Worm (Caenorhabditis elegans) whole organism, L4/young adult: ENCODE results near the gene srh-89.

Experiments used
- W03F9.2 ChIP-seq: fragments of 150-350 bp; optimal IDR thresholded peaks from 2 replicates; lab custom pipeline; 2014; ENCODE audit warnings: missing biosample characterization, missing genetic modification characterization
- dao-5 ChIP-seq: sonication (generic microtip); optimal IDR thresholded peaks from 2 replicates; lab custom pipeline; 2016; ENCODE audit warnings: missing genotype, missing genetic modification characterization, moderate library complexity, missing compliant biosample characterization
- him-1 ChIP-seq: sonication (generic microtip); optimal IDR thresholded peaks from 2 replicates; lab custom pipeline; 2016; ENCODE audit warnings: missing genotype, missing genetic modification reagents, missing genetic modification characterization, missing compliant biosample characterization

DNA sequence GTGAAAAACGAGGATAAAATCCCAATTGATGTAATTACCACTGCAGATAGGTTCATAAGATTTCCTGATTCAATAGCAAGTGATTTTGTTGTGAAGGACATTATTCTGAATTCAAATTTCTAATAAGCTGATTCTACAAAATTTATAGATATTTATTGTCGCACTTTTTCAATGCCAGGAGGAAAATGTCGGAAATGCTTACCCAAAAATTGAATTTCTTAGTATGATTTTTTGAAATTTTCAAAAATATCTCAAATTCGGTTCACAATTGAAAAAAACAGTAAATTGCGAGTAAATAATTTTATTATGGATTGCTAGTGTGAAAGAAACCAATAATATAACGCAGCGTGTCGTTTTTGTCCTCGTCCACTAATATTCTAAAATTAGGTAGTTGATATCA lies 28.3 kb upstream of the srh-89 start, which contains the start of gene srbc-10:
- TF ChIP-seq dao-5 (tag; lab: Kevin White, UChicago) (no peak), him-1 (tag; lab: Kevin White, UChicago) (no peak), W03F9.2 (tag; lab: Kevin White, UChicago) (no peak)
